Worm (Caenorhabditis elegans): ENCODE results near the gene T19H12.15.

The T19H12.15 gene

ce11 chrV:4844591-4844990, 34.6 kb downstream of the T19H12.15 start, which contains the start of gene abhd-5.2 (continued):
- TF ChIP-seq ces-1 (GFP tag; optimal IDR thresholded peaks at IDR 0.05) (no peak), zip-2 (tag; optimal IDR thresholded peaks at IDR 0.05) (no peak), lin-13 (GFP tag; optimal IDR thresholded peaks at IDR 0.05) (peak; percentile 36), F44E2.7 (GFP tag; IDR thresholded peaks at IDR 0.05) (no peak), mep-1 (tag; optimal IDR thresholded peaks at IDR 0.05) (peak; percentile 53), mxl-3 (GFP tag; optimal IDR thresholded peaks at IDR 0.05) (peak; percentile 53), unc-130 (GFP tag; optimal IDR thresholded peaks at IDR 0.05) (no peak), dmd-6 (GFP tag; IDR thresholded peaks at IDR 0.05) (peak; percentile 47; the same call in 1 of the 2 replicates), hlh-30 (tag; optimal IDR thresholded peaks at IDR 0.05; ENCODE audit: insufficient read depth) (peak; percentile 99), nhr-102 (tag; optimal IDR thresholded peaks at IDR 0.05) (peak; percentile 86), nhr-11 (tag; optimal IDR thresholded peaks at IDR 0.05) (peak; percentile 19), hif-1 (tag; optimal IDR thresholded peaks at IDR 0.05) (peak in 1 of 2 experiments; percentile 6)

DNA sequence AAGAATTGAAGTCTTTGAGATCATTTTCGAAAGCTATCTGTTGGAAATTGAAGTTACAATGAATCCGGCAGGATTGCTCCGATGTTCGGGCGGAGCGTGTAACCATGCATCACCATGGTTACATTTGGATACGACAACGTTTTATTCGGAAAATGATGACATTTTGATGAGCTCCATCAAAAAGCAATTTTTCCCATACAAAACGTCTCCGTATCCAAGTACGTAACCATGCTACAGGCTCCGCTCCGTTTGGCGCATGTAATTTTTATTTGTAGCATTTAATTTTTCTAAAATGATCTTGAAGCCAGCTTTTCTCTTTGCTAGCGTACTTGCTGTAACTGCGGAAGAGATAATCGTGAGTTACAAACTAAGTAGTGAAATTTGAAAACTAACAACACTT, 36.6 kb downstream of the T19H12.15 start, which contains the start of the genes cwp-2 and cwp-3:
Gene cwp-2 (minus strand): TSS at position 101 of the 400 bp plus-strand sequence.
Gene cwp-3 (plus strand): TSS at position 293 of the 400 bp plus-strand sequence.
- TF ChIP-seq fos-1 (tag; optimal IDR thresholded peaks at IDR 0.05), result no peak
- no peak for TF ChIP-seq lin-29 (GFP tag; IDR thresholded peaks at IDR 0.05)
- TF ChIP-seq pha-4 (GFP tag; IDR thresholded peaks at IDR 0.05), result no peak
- TF ChIP-seq pha-4 (tag; optimal IDR thresholded peaks at IDR 0.05), result no peak
- TF ChIP-seq ceh-20 (GFP tag; IDR thresholded peaks at IDR 0.05), result no peak
- TF ChIP-seq hlh-11 (tag; optimal IDR thresholded peaks at IDR 0.05), result no peak
- no peak for TF ChIP-seq nhr-11 (tag; optimal IDR thresholded peaks at IDR 0.05)
- no peak for TF ChIP-seq daf-16 (GFP tag; optimal IDR thresholded peaks at IDR 0.05)
- no peak for TF ChIP-seq daf-16 (tag; optimal IDR thresholded peaks at IDR 0.05)
- TF ChIP-seq hif-1 (tag; optimal IDR thresholded peaks at IDR 0.05), result no peak
- no peak for TF ChIP-seq cey-2 (tag; optimal IDR thresholded peaks at IDR 0.05; ENCODE audit: borderline replicate concordance, insufficient read depth)
- no peak for TF ChIP-seq duxl-1 (tag; optimal IDR thresholded peaks at IDR 0.05; ENCODE audit: poor library complexity)
- TF ChIP-seq tra-1 (GFP tag; IDR thresholded peaks at IDR 0.05), result no peak
- no peak for TF ChIP-seq nhr-111 (GFP tag; optimal IDR thresholded peaks at IDR 0.05)
- TF ChIP-seq ces-1 (GFP tag; optimal IDR thresholded peaks at IDR 0.05), result no peak
- no peak for TF ChIP-seq zip-2 (tag; optimal IDR thresholded peaks at IDR 0.05)
- TF ChIP-seq dmd-9 (GFP tag; IDR thresholded peaks at IDR 0.05), result no peak

- TF ChIP-seq dmd-6 (GFP tag; IDR thresholded peaks at IDR 0.05) (no peak), unc-62 (GFP tag; optimal IDR thresholded peaks at IDR 0.05 in 1 of 2) (no peak), unc-62 (tag; optimal IDR thresholded peaks at IDR 0.05) (no peak), attf-4 (tag; optimal IDR thresholded peaks at IDR 0.05) (no peak), snpc-1.2 (GFP tag; IDR thresholded peaks at IDR 0.05) (no peak), ces-1 (GFP tag; optimal IDR thresholded peaks at IDR 0.05) (no peak)
Observed at ce11 chrV:4841179-4841578, 38.0 kb downstream of the T19H12.15 start, which contains the start of gene cwp-1. Gene cwp-1, minus strand, starts transcription at chrV:4841279.

DNA sequence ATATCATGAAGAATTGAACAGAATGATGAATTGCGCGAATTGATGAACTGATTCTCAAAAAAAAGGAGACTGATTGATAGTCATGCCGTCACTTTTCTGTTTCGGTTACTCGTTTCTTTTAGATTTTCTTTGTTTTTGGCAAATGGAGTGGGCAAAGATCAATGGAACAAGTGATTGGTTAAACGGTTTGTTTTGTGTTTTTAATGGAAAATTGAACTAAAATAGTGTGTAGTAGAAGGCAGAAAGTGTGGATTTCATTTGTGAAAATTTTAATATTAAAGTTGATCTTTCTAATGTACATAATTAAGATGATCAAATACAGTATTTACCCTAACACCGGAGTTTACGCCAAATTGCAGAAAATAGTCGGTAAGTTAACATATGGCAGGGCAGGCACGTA, 39.2 kb downstream of the T19H12.15 start, which contains the start of gene nas-9:
Gene nas-9 (minus strand): TSS at position 101 of the 400 bp plus-strand sequence.
- TF ChIP-seq mxl-2 (GFP tag; conservative IDR thresholded peaks at IDR 0.05) (no peak), nhr-28 (tag; optimal IDR thresholded peaks at IDR 0.05) (peak; percentile 4)

DNA sequence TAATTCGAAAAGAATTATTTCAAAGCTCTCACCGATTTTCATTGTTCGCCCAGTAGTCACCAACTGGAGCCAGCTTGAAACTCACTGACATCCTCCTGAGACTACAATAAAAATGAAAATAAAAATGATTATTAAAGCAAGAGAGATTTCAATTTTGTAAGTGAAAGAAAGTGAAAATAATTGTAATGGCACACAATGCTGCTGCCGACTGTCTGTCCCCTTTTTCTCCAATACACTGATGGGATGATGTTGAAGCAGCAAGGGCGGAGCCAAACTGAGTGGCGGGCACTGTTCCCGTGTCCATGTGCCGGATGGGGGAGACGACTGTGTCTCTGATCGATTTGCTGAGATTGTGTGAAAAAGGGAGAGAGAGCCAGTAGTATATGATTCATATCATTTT, 44.9 kb downstream of the T19H12.15 start, which contains the start of gene C37H5.14:
Gene C37H5.14 (minus strand): TSS at position 101 of the 400 bp plus-strand sequence.
- TF ChIP-seq dmd-6 (GFP tag; IDR thresholded peaks at IDR 0.05), result no peak
- TF ChIP-seq ceh-32 (tag; optimal IDR thresholded peaks at IDR 0.05; ENCODE audit: poor library complexity), result no peak
- TF ChIP-seq hmg-1.1 (GFP tag; IDR thresholded peaks at IDR 0.05), result no peak
- TF ChIP-seq ztf-11 (tag; optimal IDR thresholded peaks at IDR 0.05), result no peak
- no peak for TF ChIP-seq dpl-1 (GFP tag; optimal IDR thresholded peaks at IDR 0.05)
- TF ChIP-seq aha-1 (tag), result no peak
- no peak for TF ChIP-seq lin-1 (GFP tag; IDR thresholded peaks at IDR 0.05)
- TF ChIP-seq nhr-111 (GFP tag; optimal IDR thresholded peaks at IDR 0.05), result no peak
- no peak for TF ChIP-seq daf-16 (GFP tag; optimal IDR thresholded peaks at IDR 0.05)
- no peak for TF ChIP-seq daf-16 (tag; optimal IDR thresholded peaks at IDR 0.05)
- TF ChIP-seq hlh-30 (tag; optimal IDR thresholded peaks at IDR 0.05; ENCODE audit: insufficient read depth), result no peak
- no peak for TF ChIP-seq F10B5.3 (tag; optimal IDR thresholded peaks at IDR 0.05)
- TF ChIP-seq mxl-3 (GFP tag; optimal IDR thresholded peaks at IDR 0.05), result no peak
- no peak for TF ChIP-seq fkh-10 (GFP tag; optimal IDR thresholded peaks at IDR 0.05)
- TF ChIP-seq rbr-2 (tag; optimal IDR thresholded peaks at IDR 0.05), result no peak
- no peak for TF ChIP-seq nhr-77 (tag; optimal IDR thresholded peaks at IDR 0.05)
- no peak for TF ChIP-seq nhr-102 (tag; optimal IDR thresholded peaks at IDR 0.05)
- TF ChIP-seq tag-97 (GFP tag; IDR thresholded peaks at IDR 0.05), result no peak
- TF ChIP-seq daf-8 (GFP tag; IDR thresholded peaks at IDR 0.05), result no peak
- no peak for TF ChIP-seq F26F4.8 (GFP tag; conservative IDR thresholded peaks at IDR 0.05)

Measured in whole organism, L4 larva.